Fruit fly (Drosophila melanogaster) whole organism, embryonic: ENCODE data around the gene lectin-24A.
A peak's percentile ranks its signal among the peaks of the same experiment; 100 is the strongest.

ENCODE experiments used
- B-H1 ChIP-seq: fragments of 200-800 bp; sonication (Bioruptor generic); IDR thresholded peaks from 3 replicates; pipeline ENCODE4 v1.3.6; 2022; ENCODE audit warnings: missing biosample characterization, missing genetic modification characterization
- B-H2 ChIP-seq: fragments of 200-800 bp; sonication (Bioruptor generic); optimal IDR thresholded peaks from 2 replicates; lab custom pipeline; 2018; ENCODE audit warnings: missing biosample characterization, mild to moderate bottlenecking, missing genetic modification characterization
- CG10979 ChIP-seq: fragments of 200-800 bp; sonication (Bioruptor generic); optimal IDR thresholded peaks from 2 replicates; lab custom pipeline; 2018; ENCODE audit warnings: missing biosample characterization, mild to moderate bottlenecking, missing genetic modification characterization, moderate library complexity
- CG12299 ChIP-seq: fragments of 200-800 bp; sonication (Bioruptor generic); optimal IDR thresholded peaks from 2 replicates; lab custom pipeline; 2018; ENCODE audit warnings: missing biosample characterization, mild to moderate bottlenecking, missing genetic modification characterization
- CG12391 ChIP-seq: fragments of 200-800 bp; sonication (Bioruptor generic); optimal IDR thresholded peaks from 3 replicates; lab custom pipeline; 2018; ENCODE audit warnings: missing biosample characterization, mild to moderate bottlenecking, missing genetic modification characterization, moderate library complexity
- CG12769 ChIP-seq: fragments of 200-800 bp; sonication (Bioruptor generic); optimal IDR thresholded peaks from 2 replicates; lab custom pipeline; 2019; ENCODE audit warnings: missing biosample characterization, mild to moderate bottlenecking, missing genetic modification characterization, moderate library complexity
- CG13775 ChIP-seq: fragments of 200-800 bp; sonication (Bioruptor generic); optimal IDR thresholded peaks from 3 replicates; lab custom pipeline; 2017; ENCODE audit warnings: missing biosample characterization, mild to moderate bottlenecking, missing genetic modification characterization
- CG14965 ChIP-seq: fragments of 200-800 bp; sonication (Bioruptor generic); optimal IDR thresholded peaks from 2 replicates; lab custom pipeline; 2016; ENCODE audit warnings: missing biosample characterization, missing genetic modification characterization, borderline replicate concordance
- CG17612 ChIP-seq: fragments of 200-800 bp; sonication (Bioruptor generic); IDR thresholded peaks from 2 replicates; pipeline ENCODE4 v1.3.6; 2022; ENCODE audit warnings: missing biosample characterization, missing genetic modification characterization
- CG18619 ChIP-seq: fragments of 200-800 bp; sonication (Bioruptor generic); optimal IDR thresholded peaks from 3 replicates; lab custom pipeline; 2017; ENCODE audit warnings: missing biosample characterization, mild to moderate bottlenecking, missing genetic modification characterization
- CG31365 ChIP-seq: fragments of 200-800 bp; sonication (Bioruptor generic); optimal IDR thresholded peaks from 2 replicates; lab custom pipeline; 2018; ENCODE audit warnings: missing biosample characterization, mild to moderate bottlenecking, missing genetic modification characterization
- CG3847 ChIP-seq: fragments of 200-800 bp; sonication (Bioruptor generic); IDR thresholded peaks from 2 replicates; pipeline ENCODE4 v1.3.6; 2022; ENCODE audit warnings: missing biosample characterization, missing genetic modification characterization
- CG42726 ChIP-seq: fragments of 200-800 bp; sonication (Bioruptor generic); IDR thresholded peaks from 2 replicates; pipeline ENCODE4 v1.3.6; 2022; ENCODE audit warnings: missing biosample characterization, missing genetic modification characterization; ENCODE audit not compliant: partially characterized antibody
- CG4730 ChIP-seq: fragments of 200-800 bp; sonication (Bioruptor generic); IDR thresholded peaks from 2 replicates; pipeline ENCODE4 v1.3.6; 2022; ENCODE audit warnings: missing biosample characterization, missing genetic modification characterization
- CG4854 ChIP-seq: fragments of 200-800 bp; sonication (Bioruptor generic); optimal IDR thresholded peaks from 2 replicates; lab custom pipeline; 2016; ENCODE audit warnings: missing biosample characterization, missing genetic modification characterization, inconsistent platforms
- CG5180 ChIP-seq: fragments of 200-800 bp; sonication (Bioruptor generic); optimal IDR thresholded peaks from 3 replicates; lab custom pipeline; 2017; ENCODE audit warnings: missing biosample characterization, missing genetic modification characterization, mild to moderate bottlenecking, moderate library complexity, missing genetic modification reagents
- CG6254 ChIP-seq: fragments of 200-800 bp; sonication (Bioruptor generic); optimal IDR thresholded peaks from 3 replicates; lab custom pipeline; 2017; ENCODE audit warnings: mild to moderate bottlenecking, missing biosample characterization, missing genetic modification reagents, missing genetic modification characterization
- CG7372 ChIP-seq: fragments of 200-800 bp; sonication (Bioruptor generic); IDR thresholded peaks from 2 replicates; pipeline ENCODE4 v1.3.6; 2022; ENCODE audit warnings: missing biosample characterization, missing genetic modification characterization
- CrebB ChIP-seq: fragments of 200-800 bp; sonication (Bioruptor generic); optimal IDR thresholded peaks from 3 replicates; lab custom pipeline; 2018; ENCODE audit warnings: missing biosample characterization, mild to moderate bottlenecking, missing genetic modification characterization
- D ChIP-seq, 2 experiments: fragments of 200-800 bp in 1 of 2; fragments of >200 bp in 1 of 2; sonication (Bioruptor generic) in 1 of 2; optimal IDR thresholded peaks; 2 replicates in 1 of 2; 3 replicates in 1 of 2; lab custom pipeline; 2017; ENCODE audit warnings: mild to moderate bottlenecking in 1 of 2, missing biosample characterization in 1 of 2, missing genetic modification characterization in 1 of 2, missing genetic modification reagents in 1 of 2
- Deaf1 ChIP-seq: fragments of 200-800 bp; optimal IDR thresholded peaks from 3 replicates; lab custom pipeline; 2019; ENCODE audit warnings: missing biosample characterization, mild to moderate bottlenecking, missing genetic modification characterization, moderate library complexity
- Fer1 ChIP-seq: fragments of 200-800 bp; sonication (Bioruptor generic); optimal IDR thresholded peaks from 2 replicates; lab custom pipeline; 2017; ENCODE audit warnings: missing biosample characterization, mild to moderate bottlenecking, missing genetic modification characterization
- Gug ChIP-seq: fragments of 200-800 bp; sonication (Bioruptor generic); IDR thresholded peaks from 4 replicates; pipeline ENCODE4 v1.3.6; 2022; ENCODE audit warnings: missing biosample characterization, missing genetic modification characterization
- HHEX ChIP-seq: fragments of 200-800 bp; sonication (Bioruptor generic); optimal IDR thresholded peaks from 3 replicates; lab custom pipeline; 2017; ENCODE audit warnings: missing biosample characterization, mild to moderate bottlenecking, missing genetic modification characterization, missing genetic modification reagents
- Hmx ChIP-seq: fragments of 200-800 bp; sonication (Bioruptor generic); optimal IDR thresholded peaks from 2 replicates; lab custom pipeline; 2016; ENCODE audit warnings: missing biosample characterization, missing genetic modification characterization
- Hr51 ChIP-seq, 2 experiments: fragments of 200-800 bp; sonication (Bioruptor generic); optimal IDR thresholded peaks; 2 replicates in 1 of 2; 3 replicates in 1 of 2; lab custom pipeline; 2016 to 2018; ENCODE audit warnings: missing biosample characterization in 2 of 2, missing genetic modification characterization in 2 of 2, mild to moderate bottlenecking in 1 of 2, moderate library complexity in 1 of 2
- Jarid2 ChIP-seq: fragments of 200-800 bp; sonication (Bioruptor generic); optimal IDR thresholded peaks from 3 replicates; lab custom pipeline; 2017; ENCODE audit warnings: mild to moderate bottlenecking, missing biosample characterization, missing genetic modification reagents, missing genetic modification characterization
- Nf-YB ChIP-seq: fragments of 200-800 bp; sonication (Bioruptor generic); optimal IDR thresholded peaks from 3 replicates; lab custom pipeline; 2019; ENCODE audit warnings: missing biosample characterization, mild to moderate bottlenecking, missing genetic modification characterization, moderate library complexity
- Stat92E ChIP-seq, 3 experiments: fragments of >200 bp in 2 of 3; fragments of 200-800 bp in 1 of 3; sonication (Bioruptor generic) in 1 of 3; optimal IDR thresholded peaks; 2 replicates each; lab custom pipeline; 2017 to 2019; ENCODE audit warnings: missing biosample characterization in 3 of 3, missing genetic modification characterization in 3 of 3, mild to moderate bottlenecking in 1 of 3, moderate library complexity in 1 of 3
- Taf1 ChIP-seq: fragments of 200-800 bp; sonication (Bioruptor generic); IDR thresholded peaks from 2 replicates; pipeline ENCODE4 v1.3.6; 2022; ENCODE audit warnings: missing biosample characterization, missing genetic modification characterization
- Trl ChIP-seq, 3 experiments: fragments of >200 bp in 2 of 3; fragments of 200-800 bp in 1 of 3; sonication (Bioruptor generic) in 1 of 3; optimal IDR thresholded peaks; 2 replicates in 1 of 3; 3 replicates in 2 of 3; lab custom pipeline; 2016 to 2017; ENCODE audit warnings: missing biosample characterization in 1 of 3, missing genetic modification characterization in 1 of 3
- Vsx1 ChIP-seq: fragments of 200-800 bp; sonication (Bioruptor generic); optimal IDR thresholded peaks from 2 replicates; lab custom pipeline; 2017; ENCODE audit warnings: missing biosample characterization, mild to moderate bottlenecking, missing genetic modification characterization, missing genetic modification reagents
- YL-1 ChIP-seq: fragments of 200-800 bp; sonication (Bioruptor generic); optimal IDR thresholded peaks from 3 replicates; lab custom pipeline; 2017; ENCODE audit warnings: missing biosample characterization, mild to moderate bottlenecking, missing genetic modification characterization
- az2 ChIP-seq: fragments of 200-800 bp; sonication (Bioruptor generic); optimal IDR thresholded peaks from 3 replicates; lab custom pipeline; 2016; ENCODE audit warnings: missing biosample characterization, missing genetic modification characterization
- bab2 ChIP-seq: fragments of 200-800 bp; sonication (Bioruptor generic); optimal IDR thresholded peaks from 2 replicates; lab custom pipeline; 2016; ENCODE audit warnings: missing biosample characterization, missing genetic modification characterization
- cad ChIP-seq: fragments of >200 bp; optimal IDR thresholded peaks from 2 replicates; lab custom pipeline; 2017; ENCODE audit warnings: missing biosample characterization, missing genetic modification characterization
- cato ChIP-seq: fragments of 200-800 bp; sonication (Bioruptor generic); optimal IDR thresholded peaks from 2 replicates; lab custom pipeline; 2016; ENCODE audit warnings: missing biosample characterization, missing genetic modification characterization, borderline replicate concordance
- chn ChIP-seq: fragments of 200-800 bp; sonication (Bioruptor generic); optimal IDR thresholded peaks from 2 replicates; lab custom pipeline; 2016; ENCODE audit warnings: missing biosample characterization, missing genetic modification characterization
- dimm ChIP-seq: fragments of 200-800 bp; sonication (Bioruptor generic); IDR thresholded peaks from 2 replicates; pipeline ENCODE4 v1.3.6; 2022; ENCODE audit warnings: missing biosample characterization, missing genetic modification characterization
- exex ChIP-seq: fragments of 200-800 bp; sonication (Bioruptor generic); optimal IDR thresholded peaks from 4 replicates; lab custom pipeline; 2018; ENCODE audit warnings: missing biosample characterization, mild to moderate bottlenecking, missing genetic modification characterization, moderate library complexity
- gsb ChIP-seq: fragments of 200-800 bp; sonication (Bioruptor generic); IDR thresholded peaks from 2 replicates; pipeline ENCODE4 v1.3.6; 2022; ENCODE audit warnings: missing biosample characterization, missing genetic modification characterization
- insv ChIP-seq, 2 experiments: fragments of 200-800 bp; sonication (Bioruptor generic); optimal IDR thresholded peaks; 3 replicates each; lab custom pipeline; 2016 to 2018; ENCODE audit warnings: missing biosample characterization in 2 of 2, missing genetic modification characterization in 2 of 2
- jing ChIP-seq: fragments of 200-800 bp; sonication (Bioruptor generic); optimal IDR thresholded peaks from 2 replicates; lab custom pipeline; 2018; ENCODE audit warnings: missing biosample characterization, mild to moderate bottlenecking, missing genetic modification characterization
- klu ChIP-seq: fragments of 200-800 bp; sonication (Bioruptor generic); IDR thresholded peaks from 2 replicates; pipeline ENCODE4 v1.3.6; 2022; ENCODE audit warnings: missing biosample characterization, missing genetic modification characterization
- lilli ChIP-seq: fragments of 200-800 bp; sonication (Bioruptor generic); optimal IDR thresholded peaks from 3 replicates; lab custom pipeline; 2016; ENCODE audit warnings: missing biosample characterization, missing genetic modification characterization
- phol ChIP-seq: fragments of 200-800 bp; sonication (Bioruptor generic); optimal IDR thresholded peaks from 3 replicates; lab custom pipeline; 2018; ENCODE audit warnings: missing biosample characterization, mild to moderate bottlenecking, missing genetic modification characterization, moderate library complexity
- pum ChIP-seq: fragments of 200-800 bp; sonication (Bioruptor generic); optimal IDR thresholded peaks from 2 replicates; lab custom pipeline; 2016; ENCODE audit warnings: missing biosample characterization, missing genetic modification characterization
- salm ChIP-seq: fragments of 200-800 bp; sonication (Bioruptor generic); optimal IDR thresholded peaks from 2 replicates; lab custom pipeline; 2018; ENCODE audit warnings: missing biosample characterization, mild to moderate bottlenecking, missing genetic modification characterization
- vfl ChIP-seq: fragments of 200-800 bp; sonication (Bioruptor generic); optimal IDR thresholded peaks from 2 replicates; lab custom pipeline; 2016; ENCODE audit warnings: missing biosample characterization, missing genetic modification characterization
- zen ChIP-seq: fragments of 200-800 bp; sonication (Bioruptor generic); optimal IDR thresholded peaks from 3 replicates; lab custom pipeline; 2018; ENCODE audit warnings: missing biosample characterization, mild to moderate bottlenecking, missing genetic modification characterization, moderate library complexity

lectin-24A gene

DNA sequence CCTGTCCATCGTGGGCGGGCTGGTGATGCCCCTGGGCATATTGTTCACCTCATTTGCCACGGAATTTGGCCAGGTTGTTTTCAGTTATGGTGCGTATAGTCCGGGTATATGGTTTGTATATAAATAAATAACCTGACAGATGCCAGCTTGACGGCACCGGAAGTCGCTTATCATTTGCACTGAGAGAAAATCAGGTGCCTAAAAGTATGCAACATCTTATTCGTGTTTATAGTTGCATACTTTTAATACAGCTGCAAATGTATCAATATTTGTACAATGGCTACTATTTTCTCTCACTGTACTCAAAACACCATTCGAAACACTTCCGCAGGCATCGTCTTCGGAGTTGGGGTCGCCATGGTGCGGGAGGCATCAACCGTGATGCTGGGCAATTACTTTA lies 31.1 kb upstream of the lectin-24A start (continued):
- no peak for TF ChIP-seq Jarid2
- TF ChIP-seq B-H2 (GFP tag; lab: Kevin White, UChicago): no peak
- TF ChIP-seq Gug (GFP tag; lab: Robert Waterston, UW): no peak
- TF ChIP-seq CG4730 (GFP tag; lab: Robert Waterston, UW): no peak
- TF ChIP-seq Hmx (GFP tag; lab: Kevin White, UChicago): no peak
- TF ChIP-seq CrebB: no peak
- peak; percentile 10 for TF ChIP-seq CG18619 (GFP tag; lab: Kevin White, UChicago)
- TF ChIP-seq CG42726 (GFP tag; lab: Robert Waterston, UW): no peak
- TF ChIP-seq jing (GFP tag; lab: Kevin White, UChicago): no peak
- no peak for TF ChIP-seq CG6254 (GFP tag; lab: Kevin White, UChicago)
- TF ChIP-seq Fer1 (GFP tag; lab: Kevin White, UChicago): no peak
- no peak for TF ChIP-seq Stat92E (GFP tag; optimal IDR thresholded peaks at IDR 0.05; lab: Kevin White, UChicago)
- 0 out of 2 replicates have a peak, but pooled peaks have one; percentile 9 for TF ChIP-seq CG3847 (GFP tag; lab: Robert Waterston, UW)
- no peak for TF ChIP-seq exex
- TF ChIP-seq phol (tag; lab: Kevin White, UChicago): no peak
- no peak for TF ChIP-seq CG5180 (GFP tag; lab: Kevin White, UChicago)
- TF ChIP-seq insv (GFP tag; optimal IDR thresholded peaks at IDR 0.05; lab: Kevin White, UChicago): no peak
- no peak for TF ChIP-seq CG17612 (GFP tag; lab: Robert Waterston, UW)
- TF ChIP-seq Hr51 (GFP tag; optimal IDR thresholded peaks at IDR 0.05; lab: Kevin White, UChicago): peak; percentile 25 to 26
- no peak for TF ChIP-seq D (optimal IDR thresholded peaks at IDR 0.05; lab: Kevin White, UChicago)
- no peak for TF ChIP-seq D (GFP tag; optimal IDR thresholded peaks at IDR 0.05; lab: Kevin White, UChicago)
- TF ChIP-seq CG12299 (tag; lab: Kevin White, UChicago): no peak
- no peak for TF ChIP-seq B-H1 (GFP tag; lab: Robert Waterston, UW)
- TF ChIP-seq CG12391: no peak
- no peak for TF ChIP-seq cato (GFP tag; lab: Kevin White, UChicago)
- TF ChIP-seq bab2 (GFP tag; lab: Kevin White, UChicago): no peak
- TF ChIP-seq CG7372: no peak
- no peak for TF ChIP-seq Deaf1 (tag; lab: Kevin White, UChicago)
- TF ChIP-seq CG10979 (tag; lab: Kevin White, UChicago): no peak
- no peak for TF ChIP-seq chn (GFP tag; lab: Kevin White, UChicago)
- TF ChIP-seq Nf-YB (GFP tag; lab: Kevin White, UChicago): no peak
- TF ChIP-seq Taf1: no peak
- no peak for TF ChIP-seq CG4854 (GFP tag; lab: Kevin White, UChicago)
- TF ChIP-seq CG12769 (tag; lab: Kevin White, UChicago): no peak
- TF ChIP-seq salm (tag; lab: Kevin White, UChicago): no peak
- TF ChIP-seq Trl (optimal IDR thresholded peaks at IDR 0.05; lab: Kevin White, UChicago): no peak
- peak; percentile 24 for TF ChIP-seq Trl (GFP tag; optimal IDR thresholded peaks at IDR 0.05; lab: Kevin White, UChicago)
- TF ChIP-seq YL-1 (GFP tag; lab: Kevin White, UChicago): no peak
- no peak for TF ChIP-seq zen (tag; lab: Kevin White, UChicago)
- no peak for TF ChIP-seq CG13775 (GFP tag; lab: Kevin White, UChicago)
- TF ChIP-seq cad (GFP tag; lab: Kevin White, UChicago): no peak
- no peak for TF ChIP-seq Vsx1 (GFP tag; lab: Kevin White, UChicago)
- no peak for TF ChIP-seq vfl (GFP tag; lab: Kevin White, UChicago)
- no peak for TF ChIP-seq az2
- TF ChIP-seq CG14965 (GFP tag; lab: Kevin White, UChicago): no peak
- TF ChIP-seq gsb (GFP tag; lab: Robert Waterston, UW): 0 out of 2 replicates have a peak, but pooled peaks have one; percentile 14
- peak; percentile 28 for TF ChIP-seq HHEX
- no peak for TF ChIP-seq pum
- peak; percentile 39 for TF ChIP-seq lilli (GFP tag; lab: Kevin White, UChicago)
- TF ChIP-seq dimm: no peak
- TF ChIP-seq CG31365 (tag; lab: Kevin White, UChicago): no peak
- TF ChIP-seq klu: no peak
